Fruit fly (Drosophila melanogaster): ENCODE measurements around the gene CG42699.
A peak's percentile ranks its signal among the peaks of the same experiment; 100 is the strongest.

The CG42699 gene

dm6 chrX:5741625-5742024 is 22.7 kb upstream of the CG42699 start:
- TF ChIP-seq ovo (GFP tag; optimal IDR thresholded peaks at IDR 0.05) (no peak), CG11617 (GFP tag; optimal IDR thresholded peaks at IDR 0.05) (no peak), CG7045 (GFP tag; optimal IDR thresholded peaks at IDR 0.05) (no peak), pad (GFP tag; optimal IDR thresholded peaks at IDR 0.05) (no peak), bab1 (GFP tag; optimal IDR thresholded peaks at IDR 0.05) (no peak), cnc (optimal IDR thresholded peaks at IDR 0.05) (no peak), CG7101 (tag; optimal IDR thresholded peaks at IDR 0.05) (no peak), Mnt (GFP tag; optimal IDR thresholded peaks at IDR 0.05) (no peak), cic (GFP tag; optimal IDR thresholded peaks at IDR 0.05) (no peak), Crg-1 (GFP tag; optimal IDR thresholded peaks at IDR 0.05) (no peak), kay (GFP tag; ENCODE audit: borderline replicate concordance) (no peak), CG33017 (tag; optimal IDR thresholded peaks at IDR 0.05) (no peak), CG5204 (GFP tag; optimal IDR thresholded peaks at IDR 0.05) (no peak), Clk (GFP tag; optimal IDR thresholded peaks at IDR 0.05) (no peak), CG12768 (GFP tag; optimal IDR thresholded peaks at IDR 0.05) (no peak), CG14711 (tag; optimal IDR thresholded peaks at IDR 0.05) (no peak), tj (GFP tag; optimal IDR thresholded peaks at IDR 0.05) (no peak), CG1620 (GFP tag; optimal IDR thresholded peaks at IDR 0.05) (no peak)

dm6 chrX:5744277-5744846 is 20.0 kb upstream of the CG42699 start:
- no peak for TF ChIP-seq CG14711 (tag; optimal IDR thresholded peaks at IDR 0.05)
- TF ChIP-seq pad (GFP tag; optimal IDR thresholded peaks at IDR 0.05) = peak; percentile 68
- no peak for TF ChIP-seq bab1 (GFP tag; optimal IDR thresholded peaks at IDR 0.05)
- no peak for TF ChIP-seq CG7101 (tag; optimal IDR thresholded peaks at IDR 0.05)

dm6 chrX:5744992-5745732 is 19.2 kb upstream of the CG42699 start:
- TF ChIP-seq cic (GFP tag; optimal IDR thresholded peaks at IDR 0.05) = no peak
- no peak for TF ChIP-seq CG7045 (GFP tag; optimal IDR thresholded peaks at IDR 0.05)
- TF ChIP-seq CG7101 (tag; optimal IDR thresholded peaks at IDR 0.05) = peak; percentile 31
- TF ChIP-seq Crg-1 (GFP tag; optimal IDR thresholded peaks at IDR 0.05) = no peak
- peak; percentile 39 for TF ChIP-seq toe (GFP tag; optimal IDR thresholded peaks at IDR 0.05)
- peak; percentile 2 for TF ChIP-seq CG12768 (GFP tag; optimal IDR thresholded peaks at IDR 0.05)
- no peak for TF ChIP-seq Mnt (GFP tag; optimal IDR thresholded peaks at IDR 0.05)
- TF ChIP-seq bab1 (GFP tag; optimal IDR thresholded peaks at IDR 0.05) = no peak
- TF ChIP-seq pad (GFP tag; optimal IDR thresholded peaks at IDR 0.05) = peak; percentile 99

dm6 chrX:5745840-5746815 is 18.2 kb upstream of the CG42699 start:
- TF ChIP-seq CG11617 (GFP tag; optimal IDR thresholded peaks at IDR 0.05) = peak; percentile 82
- TF ChIP-seq bab1 (GFP tag; optimal IDR thresholded peaks at IDR 0.05) = peak; percentile 86
- TF ChIP-seq Mnt (GFP tag; optimal IDR thresholded peaks at IDR 0.05) = peak; percentile 93
- TF ChIP-seq CG7101 (tag; optimal IDR thresholded peaks at IDR 0.05) = peak; percentile 88
- TF ChIP-seq pad (GFP tag; optimal IDR thresholded peaks at IDR 0.05) = no peak
- TF ChIP-seq tj (GFP tag; optimal IDR thresholded peaks at IDR 0.05) = peak; percentile 69
- peak; percentile 47 for TF ChIP-seq toe (GFP tag; optimal IDR thresholded peaks at IDR 0.05)
- TF ChIP-seq CG33017 (tag; optimal IDR thresholded peaks at IDR 0.05) = peak; percentile 73
- peak; percentile 67 for TF ChIP-seq CG5204 (GFP tag; optimal IDR thresholded peaks at IDR 0.05)
- peak; percentile 31 for TF ChIP-seq cic (GFP tag; optimal IDR thresholded peaks at IDR 0.05)
- peak; percentile 25 for TF ChIP-seq CG12768 (GFP tag; optimal IDR thresholded peaks at IDR 0.05)
- peak; percentile 94 for TF ChIP-seq CG14711 (tag; optimal IDR thresholded peaks at IDR 0.05)
- no peak for TF ChIP-seq kay (GFP tag; ENCODE audit: borderline replicate concordance)
- TF ChIP-seq Crg-1 (GFP tag; optimal IDR thresholded peaks at IDR 0.05) = peak; percentile 64
- TF ChIP-seq CG7045 (GFP tag; optimal IDR thresholded peaks at IDR 0.05) = peak; percentile 27
- TF ChIP-seq ovo (GFP tag; optimal IDR thresholded peaks at IDR 0.05) = peak; percentile 49
- TF ChIP-seq CG1620 (GFP tag; optimal IDR thresholded peaks at IDR 0.05) = peak; percentile 75
- TF ChIP-seq cnc (optimal IDR thresholded peaks at IDR 0.05) = no peak
- TF ChIP-seq Clk (GFP tag; optimal IDR thresholded peaks at IDR 0.05) = peak; percentile 42
- TF ChIP-seq Hr96 (GFP tag; optimal IDR thresholded peaks at IDR 0.05) = peak; percentile 83

- TF ChIP-seq kay (GFP tag; ENCODE audit: borderline replicate concordance) = peak; percentile 91
- TF ChIP-seq CG7101 (tag; optimal IDR thresholded peaks at IDR 0.05) = peak; percentile 95
- TF ChIP-seq CG33017 (tag; optimal IDR thresholded peaks at IDR 0.05) = peak; percentile 85
- TF ChIP-seq toe (GFP tag; optimal IDR thresholded peaks at IDR 0.05) = peak; percentile 95
- peak; percentile 95 for TF ChIP-seq bab1 (GFP tag; optimal IDR thresholded peaks at IDR 0.05)
- peak; percentile 84 for TF ChIP-seq CG14711 (tag; optimal IDR thresholded peaks at IDR 0.05)
- peak; percentile 71 for TF ChIP-seq Clk (GFP tag; optimal IDR thresholded peaks at IDR 0.05)
- peak; percentile 78 for TF ChIP-seq Crg-1 (GFP tag; optimal IDR thresholded peaks at IDR 0.05)
- TF ChIP-seq CG5204 (GFP tag; optimal IDR thresholded peaks at IDR 0.05) = peak; percentile 91
- peak; percentile 95 for TF ChIP-seq CG1620 (GFP tag; optimal IDR thresholded peaks at IDR 0.05)
- TF ChIP-seq pad (GFP tag; optimal IDR thresholded peaks at IDR 0.05) = peak; percentile 74
- TF ChIP-seq Hr96 (GFP tag; optimal IDR thresholded peaks at IDR 0.05) = peak; percentile 96
- peak; percentile 93 for TF ChIP-seq CG11617 (GFP tag; optimal IDR thresholded peaks at IDR 0.05)
- peak; percentile 95 for TF ChIP-seq Mnt (GFP tag; optimal IDR thresholded peaks at IDR 0.05)
- TF ChIP-seq CG7045 (GFP tag; optimal IDR thresholded peaks at IDR 0.05) = peak; percentile 79
- peak; percentile 74 for TF ChIP-seq cic (GFP tag; optimal IDR thresholded peaks at IDR 0.05)
- peak; percentile 69 for TF ChIP-seq tj (GFP tag; optimal IDR thresholded peaks at IDR 0.05)
- peak; percentile 85 for TF ChIP-seq CG12768 (GFP tag; optimal IDR thresholded peaks at IDR 0.05)
- TF ChIP-seq ovo (GFP tag; optimal IDR thresholded peaks at IDR 0.05) = peak; percentile 67
- no peak for TF ChIP-seq cnc (optimal IDR thresholded peaks at IDR 0.05)
Measured at dm6 chrX:5746864-5747861, 17.2 kb upstream of the CG42699 start, which contains the start of the genes IntS6 and Rtel1. Gene IntS6, minus strand, starts transcription at chrX:5747254. Gene Rtel1, plus strand, starts transcription at chrX:5747747.

Data from whole organism, adult.